Worm (Caenorhabditis elegans) whole organism, L4 larva: ENCODE results near the gene gfi-1.
A peak's percentile ranks its signal among the peaks of the same experiment; 100 is the strongest.

Experiments used
- D1046.2 ChIP-seq: fragments of 200-800 bp; sonication (Bioruptor generic); IDR thresholded peaks from 2 replicates; pipeline ENCODE4 v1.3.6; 2022; ENCODE audit warnings: missing genetic modification characterization, missing compliant biosample characterization
- F10B5.3 ChIP-seq: sonication (generic microtip); optimal IDR thresholded peaks from 2 replicates; lab custom pipeline; 2016; ENCODE audit warnings: mild to moderate bottlenecking, missing genetic modification characterization, missing compliant biosample characterization
- F26F4.8 ChIP-seq: fragments of 200-800 bp; sonication (Bioruptor generic); conservative IDR thresholded peaks from 2 replicates; pipeline ENCODE4 v1.3.6; 2022; ENCODE audit warnings: missing genetic modification characterization, missing compliant biosample characterization
- F37D6.2 ChIP-seq: sonication (generic microtip); optimal IDR thresholded peaks from 2 replicates; lab custom pipeline; 2016; ENCODE audit warnings: mild to moderate bottlenecking, missing genetic modification characterization, missing compliant biosample characterization
- R02D3.7 ChIP-seq: fragments of 150-350 bp; sonication (generic microtip); optimal IDR thresholded peaks from 3 replicates; lab custom pipeline; 2014; ENCODE audit warnings: missing biosample characterization, missing genetic modification characterization
- T26A8.4 ChIP-seq: fragments of 200-800 bp; sonication (Bioruptor generic); IDR thresholded peaks from 2 replicates; pipeline ENCODE4 v1.3.6; 2022; ENCODE audit warnings: missing genetic modification characterization, missing compliant biosample characterization
- Y5F2A.4 ChIP-seq: fragments of 200-800 bp; sonication (Bioruptor generic); optimal IDR thresholded peaks from 2 replicates; lab custom pipeline; 2018; ENCODE audit warnings: mild to moderate bottlenecking, missing genetic modification characterization, missing compliant biosample characterization
- ZK546.5 ChIP-seq, 2 experiments: sonication (generic microtip); optimal IDR thresholded peaks; 2 replicates each; lab custom pipeline; 2017; ENCODE audit warnings: missing biosample characterization in 2 of 2, missing genetic modification characterization in 2 of 2
- aly-2 ChIP-seq: sonication (generic microtip); optimal IDR thresholded peaks from 2 replicates; lab custom pipeline; 2018; ENCODE audit warnings: missing biosample characterization, missing genetic modification characterization
- ama-1 ChIP-seq: fragments of 150-350 bp; optimal IDR thresholded peaks from 2 replicates; lab custom pipeline; 2014; ENCODE audit warnings: inconsistent platforms, mixed read lengths
- ceh-28 ChIP-seq: fragments of 150-350 bp; optimal IDR thresholded peaks from 2 replicates; lab custom pipeline; 2014; ENCODE audit warnings: missing biosample characterization, missing genetic modification reagents, missing genetic modification characterization
- ceh-44 ChIP-seq: fragments of 200-800 bp; sonication (Bioruptor generic); IDR thresholded peaks from 2 replicates; pipeline ENCODE4 v1.3.6; 2022; ENCODE audit warnings: missing genetic modification reagents, missing genetic modification characterization, missing compliant biosample characterization
- daf-16 ChIP-seq, 3 experiments: sonication (generic microtip); optimal IDR thresholded peaks; 2 replicates each; lab custom pipeline; 2016 to 2017; ENCODE audit warnings: missing genetic modification characterization in 3 of 3, missing genetic modification reagents in 3 of 3, mild to moderate bottlenecking in 2 of 3, missing compliant biosample characterization in 2 of 3, missing biosample characterization in 1 of 3, moderate library complexity in 1 of 3
- dmd-6 ChIP-seq: fragments of 200-800 bp; sonication (Bioruptor generic); IDR thresholded peaks from 2 replicates; pipeline ENCODE4 v1.3.6; 2022; ENCODE audit warnings: missing genetic modification reagents, missing genetic modification characterization, missing compliant biosample characterization
- dve-1 ChIP-seq: sonication (generic microtip); optimal IDR thresholded peaks from 2 replicates; lab custom pipeline; 2017; ENCODE audit warnings: antibody characterized with exemption, mild to moderate bottlenecking, missing genetic modification characterization, missing compliant biosample characterization; ENCODE audit not compliant: insufficient read depth
- egl-43 ChIP-seq: fragments of 200-800 bp; sonication (Bioruptor generic); IDR thresholded peaks from 2 replicates; pipeline ENCODE4 v1.3.6; 2022; ENCODE audit warnings: missing genetic modification reagents, missing genetic modification characterization, missing compliant biosample characterization
- fos-1 ChIP-seq: fragments of 150-350 bp; optimal IDR thresholded peaks from 2 replicates; lab custom pipeline; 2014; ENCODE audit warnings: missing biosample characterization, missing genetic modification characterization
- hlh-11 ChIP-seq: fragments of 200-800 bp; sonication (Bioruptor generic); optimal IDR thresholded peaks from 2 replicates; lab custom pipeline; 2018; ENCODE audit warnings: mild to moderate bottlenecking, missing genetic modification characterization, missing compliant biosample characterization
- hlh-30 ChIP-seq: sonication (generic microtip); optimal IDR thresholded peaks from 2 replicates; lab custom pipeline; 2017; ENCODE audit warnings: antibody characterized with exemption, mild to moderate bottlenecking, missing genetic modification characterization, missing compliant biosample characterization; ENCODE audit not compliant: insufficient read depth
- hmg-1.1 ChIP-seq: fragments of 200-800 bp; sonication (Bioruptor generic); IDR thresholded peaks from 2 replicates; pipeline ENCODE4 v1.3.6; 2022; ENCODE audit warnings: missing genetic modification reagents, missing genetic modification characterization, missing compliant biosample characterization
- lin-13 ChIP-seq: fragments of 150-350 bp; optimal IDR thresholded peaks from 2 replicates; lab custom pipeline; 2014; ENCODE audit warnings: missing biosample characterization, missing genetic modification reagents, missing genetic modification characterization
- lin-15B ChIP-seq: fragments of 150-350 bp; sonication (generic microtip); optimal IDR thresholded peaks from 3 replicates; lab custom pipeline; 2014; ENCODE audit warnings: missing biosample characterization, missing genetic modification characterization
- lin-38 ChIP-seq: fragments of 200-800 bp; sonication (Bioruptor generic); IDR thresholded peaks from 2 replicates; pipeline ENCODE4 v1.3.6; 2022; ENCODE audit warnings: missing genetic modification reagents, missing genetic modification characterization, missing compliant biosample characterization
- lsy-2 ChIP-seq, 2 experiments: fragments of 150-350 bp in 1 of 2; sonication (generic microtip) in 1 of 2; optimal IDR thresholded peaks; 2 replicates each; lab custom pipeline; 2014 to 2017; ENCODE audit warnings: missing biosample characterization in 2 of 2, missing genetic modification characterization in 2 of 2
- mep-1 ChIP-seq: fragments of 150-350 bp; sonication (generic microtip); optimal IDR thresholded peaks from 3 replicates; lab custom pipeline; 2014; ENCODE audit warnings: missing biosample characterization, missing genetic modification characterization
- mes-2 ChIP-seq: sonication (generic microtip); optimal IDR thresholded peaks from 2 replicates; lab custom pipeline; 2016; ENCODE audit warnings: missing genotype, mild to moderate bottlenecking, missing genetic modification characterization, missing compliant biosample characterization; ENCODE audit not compliant: poor library complexity, severe bottlenecking
- nhr-102 ChIP-seq: sonication (generic microtip); optimal IDR thresholded peaks from 2 replicates; lab custom pipeline; 2016; ENCODE audit warnings: mild to moderate bottlenecking, missing genetic modification characterization, moderate library complexity, missing compliant biosample characterization
- nhr-111 ChIP-seq: fragments of 200-800 bp; sonication (Bioruptor generic); optimal IDR thresholded peaks from 2 replicates; lab custom pipeline; 2018; ENCODE audit warnings: mild to moderate bottlenecking, missing genetic modification characterization, missing compliant biosample characterization
- nhr-28 ChIP-seq: fragments of 150-350 bp; optimal IDR thresholded peaks from 2 replicates; lab custom pipeline; 2014; ENCODE audit warnings: missing biosample characterization, missing genetic modification characterization
- nhr-41 ChIP-seq: fragments of 200-800 bp; sonication (Bioruptor generic); IDR thresholded peaks from 2 replicates; pipeline ENCODE4 v1.3.6; 2022; ENCODE audit warnings: missing genetic modification reagents, missing genetic modification characterization, missing compliant biosample characterization
- nhr-48 ChIP-seq: sonication (generic microtip); optimal IDR thresholded peaks from 2 replicates; lab custom pipeline; 2016; ENCODE audit warnings: mild to moderate bottlenecking, missing genetic modification characterization, missing compliant biosample characterization
- pha-4 ChIP-seq, 2 experiments: fragments of 150-350 bp in 1 of 2; fragments of 200-800 bp in 1 of 2; sonication (Bioruptor generic) in 1 of 2; IDR thresholded peaks in 1 of 2; optimal IDR thresholded peaks in 1 of 2; 2 replicates each; pipeline versions ENCODE4 v1.3.6 to Lab custom; 2014 to 2022; ENCODE audit warnings: missing genetic modification characterization in 2 of 2, missing genetic modification reagents in 2 of 2, missing biosample characterization in 1 of 2, missing compliant biosample characterization in 1 of 2
- pqm-1 ChIP-seq: sonication (generic microtip); optimal IDR thresholded peaks from 2 replicates; lab custom pipeline; 2017; ENCODE audit warnings: missing biosample characterization, missing genetic modification characterization
- rbr-2 ChIP-seq: sonication (generic microtip); optimal IDR thresholded peaks from 2 replicates; lab custom pipeline; 2016; ENCODE audit warnings: missing genotype, missing genetic modification characterization, missing compliant biosample characterization
- saeg-2 ChIP-seq: fragments of 200-800 bp; sonication (Bioruptor generic); IDR thresholded peaks from 2 replicates; pipeline ENCODE4 v1.3.6; 2022; ENCODE audit warnings: missing genetic modification reagents, missing genetic modification characterization, missing compliant biosample characterization
- set-16 ChIP-seq: fragments of 200-800 bp; sonication (Bioruptor generic); IDR thresholded peaks from 2 replicates; pipeline ENCODE4 v1.3.6; 2022; ENCODE audit warnings: missing genetic modification reagents, missing genetic modification characterization, missing compliant biosample characterization
- skn-1 ChIP-seq: fragments of 150-350 bp; optimal IDR thresholded peaks from 2 replicates; lab custom pipeline; 2014; ENCODE audit warnings: missing biosample characterization, missing genetic modification characterization
- spr-3 ChIP-seq: fragments of 200-800 bp; sonication (Bioruptor generic); optimal IDR thresholded peaks from 2 replicates; lab custom pipeline; 2018; ENCODE audit warnings: mild to moderate bottlenecking, missing genetic modification characterization, missing compliant biosample characterization
- tra-1 ChIP-seq: fragments of 200-800 bp; sonication (Bioruptor generic); IDR thresholded peaks from 2 replicates; pipeline ENCODE4 v1.3.6; 2022; ENCODE audit warnings: missing genetic modification reagents, missing genetic modification characterization, missing compliant biosample characterization
- unc-39 ChIP-seq: sonication (generic microtip); optimal IDR thresholded peaks from 2 replicates; lab custom pipeline; 2017; ENCODE audit warnings: missing biosample characterization, missing genetic modification characterization
- unc-62 ChIP-seq, 3 experiments: fragments of 150-350 bp in 1 of 3; sonication (generic microtip); optimal IDR thresholded peaks in 2 of 3; peaks in 1 of 3; 1 replicate in 1 of 3; 2 replicates in 2 of 3; lab custom pipeline; 2014 to 2017; ENCODE audit warnings: missing biosample characterization in 3 of 3, missing genetic modification characterization in 3 of 3, missing genetic modification reagents in 3 of 3, missing genotype in 1 of 3
- zfp-3 ChIP-seq: fragments of 200-800 bp; sonication (Bioruptor generic); conservative IDR thresholded peaks from 2 replicates; pipeline ENCODE4 v1.3.6; 2022; ENCODE audit warnings: missing genetic modification reagents, missing genetic modification characterization, missing compliant biosample characterization
- zip-11 ChIP-seq: fragments of 200-800 bp; sonication (Bioruptor generic); IDR thresholded peaks from 2 replicates; pipeline ENCODE4 v1.3.6; 2022; ENCODE audit warnings: missing genetic modification characterization, missing compliant biosample characterization

The gfi-1 gene

ce11 chrV:6438601-6439000 is 38.9 kb upstream of the gfi-1 start, which contains the start of gene T05H4.4:
Gene T05H4.4, plus strand, starts transcription at chrV:6438901.
- TF ChIP-seq nhr-111 = no peak
- TF ChIP-seq hlh-30 (tag; lab: Kevin White, UChicago) = no peak
- TF ChIP-seq zfp-3 = no peak
- TF ChIP-seq tra-1 (GFP tag; lab: Robert Waterston, UW) = no peak
- no peak for TF ChIP-seq dmd-6
- TF ChIP-seq unc-62 (GFP tag; optimal IDR thresholded peaks at IDR 0.05 in 1 of 2; lab: Kevin White, UChicago) = no peak
- TF ChIP-seq unc-62 (tag; optimal IDR thresholded peaks at IDR 0.05; lab: Kevin White, UChicago) = no peak
- TF ChIP-seq Y5F2A.4 (GFP tag; lab: Kevin White, UChicago) = no peak
- no peak for TF ChIP-seq saeg-2
- TF ChIP-seq R02D3.7 (tag; lab: Kevin White, UChicago) = no peak
- no peak for TF ChIP-seq skn-1 (tag; lab: Kevin White, UChicago)
- no peak for TF ChIP-seq aly-2 (tag; lab: Kevin White, UChicago)
- TF ChIP-seq ceh-28 (tag; lab: Kevin White, UChicago) = no peak
- no peak for TF ChIP-seq nhr-48 (tag; lab: Kevin White, UChicago)
- TF ChIP-seq ama-1 (lab: Kevin White, UChicago) = no peak
- TF ChIP-seq mep-1 = no peak
- no peak for TF ChIP-seq ZK546.5 (tag; optimal IDR thresholded peaks at IDR 0.05; lab: Kevin White, UChicago)
- no peak for TF ChIP-seq T26A8.4 (GFP tag; lab: Robert Waterston, UW)
- no peak for TF ChIP-seq hmg-1.1
- no peak for TF ChIP-seq set-16 (GFP tag; lab: Robert Waterston, UW)
- TF ChIP-seq lin-15B (tag; lab: Kevin White, UChicago) = no peak

ce11 chrV:6436332-6436731 is 36.6 kb upstream of the gfi-1 start, which contains the start of gene hpo-19:
Gene hpo-19, plus strand, starts transcription at chrV:6436645.
- TF ChIP-seq pqm-1 (peak; percentile 31), ceh-44 (GFP tag; lab: Robert Waterston, UW) (no peak), daf-16 (GFP tag; optimal IDR thresholded peaks at IDR 0.05; lab: Kevin White, UChicago) (no peak), daf-16 (tag; optimal IDR thresholded peaks at IDR 0.05; lab: Kevin White, UChicago) (peak; percentile 43), lsy-2 (tag; optimal IDR thresholded peaks at IDR 0.05; lab: Kevin White, UChicago) (no peak), dve-1 (tag; lab: Kevin White, UChicago) (peak; percentile 21), lin-13 (peak; percentile 16), pha-4 (GFP tag; IDR thresholded peaks at IDR 0.05; lab: Robert Waterston, UW) (peak; percentile 26; the same call in 1 of the 2 replicates), pha-4 (tag; optimal IDR thresholded peaks at IDR 0.05; lab: Kevin White, UChicago) (no peak), nhr-28 (tag; lab: Kevin White, UChicago) (peak; percentile 25), mes-2 (tag; lab: Kevin White, UChicago) (peak; percentile 23), aly-2 (tag; lab: Kevin White, UChicago) (no peak), spr-3 (GFP tag; lab: Kevin White, UChicago) (no peak)

ce11 chrV:6433446-6434178 is 33.9 kb upstream of the gfi-1 start, which contains the start of the genes gad-1 and erfa-1:
Gene gad-1, minus strand, starts transcription at chrV:6433496.
Gene erfa-1, plus strand, starts transcription at chrV:6434128.
- TF ChIP-seq nhr-102 (tag; lab: Kevin White, UChicago) (no peak), lsy-2 (tag; optimal IDR thresholded peaks at IDR 0.05; lab: Kevin White, UChicago) (peak in 1 of 2 experiments; percentile 88), F37D6.2 (no peak), aly-2 (tag; lab: Kevin White, UChicago) (no peak), hlh-30 (tag; lab: Kevin White, UChicago) (peak; percentile 48), F10B5.3 (tag; lab: Kevin White, UChicago) (no peak), unc-39 (tag; lab: Kevin White, UChicago) (no peak), D1046.2 (GFP tag; lab: Robert Waterston, UW) (no peak), hlh-11 (tag; lab: Kevin White, UChicago) (peak; percentile 14), unc-62 (GFP tag; optimal IDR thresholded peaks at IDR 0.05 in 1 of 2; lab: Kevin White, UChicago) (peak in 1 of 2 experiments; percentile 57), unc-62 (tag; optimal IDR thresholded peaks at IDR 0.05; lab: Kevin White, UChicago) (no peak), ZK546.5 (tag; optimal IDR thresholded peaks at IDR 0.05; lab: Kevin White, UChicago) (no peak), lin-38 (GFP tag; lab: Robert Waterston, UW) (peak; percentile 86), mes-2 (tag; lab: Kevin White, UChicago) (peak; percentile 95), egl-43 (no peak), daf-16 (GFP tag; optimal IDR thresholded peaks at IDR 0.05; lab: Kevin White, UChicago) (no peak), daf-16 (tag; optimal IDR thresholded peaks at IDR 0.05; lab: Kevin White, UChicago) (peak; percentile 51), F26F4.8 (GFP tag; lab: Robert Waterston, UW) (no peak), R02D3.7 (tag; lab: Kevin White, UChicago) (no peak), zip-11 (GFP tag; lab: Robert Waterston, UW) (no peak), dmd-6 (no peak), fos-1 (tag; lab: Kevin White, UChicago) (no peak), nhr-41 (GFP tag; lab: Robert Waterston, UW) (no peak), rbr-2 (tag; lab: Kevin White, UChicago) (peak; percentile 10), nhr-111 (no peak)
